Fruit fly (Drosophila melanogaster) whole organism, wandering third instar larva: ENCODE results near the gene PK2-R1.
A peak's percentile ranks its signal among the peaks of the same experiment; 100 is the strongest.

Source experiments
- Abd-B ChIP-seq: fragments of >200 bp; optimal IDR thresholded peaks from 2 replicates; lab custom pipeline; 2017; ENCODE audit warnings: missing biosample characterization, missing genetic modification characterization
- CG9705 ChIP-seq: fragments of 200-800 bp; sonication (Bioruptor generic); optimal IDR thresholded peaks from 2 replicates; lab custom pipeline; 2018; ENCODE audit warnings: missing biosample characterization, mild to moderate bottlenecking, missing genetic modification characterization
- Dfd ChIP-seq: fragments of >200 bp; optimal IDR thresholded peaks from 2 replicates; lab custom pipeline; 2017; ENCODE audit warnings: missing biosample characterization, missing genetic modification characterization
- Dif ChIP-seq: fragments of 200-275, 200-300 bp; sonication (Bioruptor generic); optimal IDR thresholded peaks from 2 replicates; lab custom pipeline; 2018; ENCODE audit warnings: missing biosample characterization, missing genetic modification characterization; ENCODE audit not compliant: partially characterized antibody
- GATAd ChIP-seq: sonication (Bioruptor generic); optimal IDR thresholded peaks from 2 replicates; lab custom pipeline; 2016; ENCODE audit warnings: missing biosample characterization, missing genetic modification characterization
- HLH106 ChIP-seq: fragments of 200-800 bp; optimal IDR thresholded peaks from 3 replicates; lab custom pipeline; 2019; ENCODE audit warnings: missing biosample characterization, mild to moderate bottlenecking, missing genetic modification characterization, moderate library complexity
- Hnf4 ChIP-seq: fragments of 200-800 bp; sonication (Bioruptor generic); optimal IDR thresholded peaks from 2 replicates; lab custom pipeline; 2016; ENCODE audit warnings: missing biosample characterization, mild to moderate bottlenecking, missing genetic modification characterization
- Hr78 ChIP-seq: fragments of >200 bp; optimal IDR thresholded peaks from 2 replicates; lab custom pipeline; 2017; ENCODE audit warnings: missing biosample characterization, missing genetic modification characterization
- Hr83 ChIP-seq: fragments of 200-300 bp; sonication (Bioruptor generic); optimal IDR thresholded peaks from 2 replicates; lab custom pipeline; 2016; ENCODE audit warnings: missing biosample characterization, mild to moderate bottlenecking, missing genetic modification characterization, moderate library complexity; ENCODE audit not compliant: poor library complexity, severe bottlenecking
- Jra ChIP-seq: sonication (Bioruptor generic); optimal IDR thresholded peaks from 2 replicates; lab custom pipeline; 2016; ENCODE audit warnings: missing biosample characterization, missing genetic modification characterization
- Myc ChIP-seq: fragments of >200 bp; optimal IDR thresholded peaks from 2 replicates; lab custom pipeline; 2017
- N ChIP-seq: fragments of >200 bp; optimal IDR thresholded peaks from 2 replicates; lab custom pipeline; 2018; ENCODE audit warnings: missing biosample characterization, missing external identifiers, missing genetic modification characterization
- Rel ChIP-seq, 2 experiments: fragments of 200-800 bp; sonication (Bioruptor generic) in 1 of 2; optimal IDR thresholded peaks; 2 replicates in 1 of 2; 3 replicates in 1 of 2; lab custom pipeline; 2016 to 2019; ENCODE audit warnings: mild to moderate bottlenecking in 2 of 2, missing biosample characterization in 2 of 2, missing genetic modification characterization in 2 of 2, moderate library complexity in 1 of 2
- Sp1 ChIP-seq: fragments of 200-800 bp; sonication (Bioruptor generic); optimal IDR thresholded peaks from 3 replicates; lab custom pipeline; 2019; ENCODE audit warnings: missing biosample characterization, mild to moderate bottlenecking, missing genetic modification characterization, moderate library complexity
- br ChIP-seq: fragments of 200-800 bp; sonication (Bioruptor generic); optimal IDR thresholded peaks from 2 replicates; lab custom pipeline; 2016; ENCODE audit warnings: missing biosample characterization, missing genetic modification characterization
- brk ChIP-seq: fragments of 200-800 bp; sonication (Bioruptor generic); optimal IDR thresholded peaks from 2 replicates; lab custom pipeline; 2016; ENCODE audit warnings: missing biosample characterization, mild to moderate bottlenecking, missing genetic modification characterization
- dsf ChIP-seq: sonication (Bioruptor generic); optimal IDR thresholded peaks from 2 replicates; lab custom pipeline; 2016; ENCODE audit warnings: missing biosample characterization, missing genetic modification characterization, borderline replicate concordance
- ey ChIP-seq: fragments of 200-800 bp; sonication (Bioruptor generic); optimal IDR thresholded peaks from 2 replicates; lab custom pipeline; 2016; ENCODE audit warnings: missing biosample characterization, missing genetic modification characterization
- foxo ChIP-seq, 2 experiments: fragments of 200-800 bp; sonication (Bioruptor generic); optimal IDR thresholded peaks; 2 replicates in 1 of 2; 3 replicates in 1 of 2; lab custom pipeline; 2016 to 2017; ENCODE audit warnings: missing biosample characterization in 2 of 2, missing genetic modification characterization in 2 of 2
- fru ChIP-seq: fragments of 200-800 bp; sonication (Bioruptor generic); optimal IDR thresholded peaks from 3 replicates; lab custom pipeline; 2016; ENCODE audit warnings: missing biosample characterization, mild to moderate bottlenecking, missing genetic modification characterization
- h ChIP-seq: fragments of 200-800 bp; sonication (Bioruptor generic); optimal IDR thresholded peaks from 3 replicates; lab custom pipeline; 2016; ENCODE audit warnings: missing biosample characterization, mild to moderate bottlenecking, missing genetic modification characterization
- lola ChIP-seq: fragments of >200 bp; optimal IDR thresholded peaks from 2 replicates; lab custom pipeline; 2017; ENCODE audit warnings: missing biosample characterization, missing genetic modification characterization
- pan ChIP-seq: fragments of >200 bp; optimal IDR thresholded peaks from 2 replicates; lab custom pipeline; 2017
- psq ChIP-seq: fragments of 200-800 bp; sonication (Bioruptor generic); optimal IDR thresholded peaks from 3 replicates; lab custom pipeline; 2017; ENCODE audit warnings: missing biosample characterization, mild to moderate bottlenecking, missing genetic modification characterization, moderate library complexity
- rgr ChIP-seq: fragments of 200-800 bp; sonication (Bioruptor generic); optimal IDR thresholded peaks from 3 replicates; lab custom pipeline; 2016; ENCODE audit warnings: missing biosample characterization, mild to moderate bottlenecking, missing genetic modification characterization
- sv ChIP-seq: fragments of 200-800 bp; sonication (Bioruptor generic); optimal IDR thresholded peaks from 3 replicates; lab custom pipeline; 2016; ENCODE audit warnings: missing biosample characterization, missing genetic modification characterization
- tai ChIP-seq: sonication (Bioruptor generic); optimal IDR thresholded peaks from 2 replicates; lab custom pipeline; 2016; ENCODE audit warnings: missing biosample characterization, missing genetic modification characterization
- usp ChIP-seq: fragments of >200 bp; optimal IDR thresholded peaks from 2 replicates; lab custom pipeline; 2017; ENCODE audit warnings: missing biosample characterization, missing genetic modification characterization
- woc ChIP-seq: sonication (Bioruptor generic); optimal IDR thresholded peaks from 2 replicates; lab custom pipeline; 2016; ENCODE audit warnings: missing biosample characterization, mild to moderate bottlenecking, missing genetic modification characterization

PK2-R1 gene

DNA sequence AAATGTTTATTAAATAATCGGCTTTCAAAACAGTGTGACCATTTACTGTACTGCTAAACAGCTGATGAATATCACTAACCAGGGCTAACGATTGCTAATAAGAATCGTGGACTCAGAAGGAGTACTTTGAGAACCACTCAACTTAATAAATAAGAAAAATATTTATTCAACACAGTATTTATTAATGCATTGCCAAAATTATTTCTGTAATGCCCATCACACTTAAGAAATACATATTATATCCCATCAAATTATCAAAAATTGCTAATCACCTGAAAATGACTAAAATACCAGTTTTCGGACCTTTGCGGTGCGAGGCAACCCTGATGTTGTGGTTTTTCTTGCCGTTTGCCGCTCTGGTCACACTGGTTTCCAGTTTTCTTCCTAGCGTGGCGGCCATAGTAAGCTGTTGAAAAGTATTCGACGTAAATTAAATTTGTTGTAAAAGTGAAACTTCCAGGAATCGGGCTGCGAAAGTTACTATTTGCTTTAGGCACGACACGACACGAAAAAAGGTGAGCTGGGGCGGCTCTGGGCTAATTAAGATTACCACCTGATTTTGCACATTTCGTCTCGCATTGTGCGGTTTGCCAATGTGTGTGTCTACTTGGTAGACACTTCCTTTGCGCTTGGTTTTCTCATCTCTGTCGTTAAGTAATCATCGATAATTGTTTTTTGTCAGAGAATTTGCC, 43.8 kb downstream of the PK2-R1 start, which contains the start of the genes mRpS21 and Droj2:
Gene mRpS21 (minus strand): TSS at position 66 of the 692 bp plus-strand sequence.
Gene Droj2 (plus strand): TSS at position 363 of the 692 bp plus-strand sequence.
- TF ChIP-seq Dif (no peak), Rel (GFP tag; optimal IDR thresholded peaks at IDR 0.05; lab: Kevin White, UChicago) (no peak), Rel (tag; optimal IDR thresholded peaks at IDR 0.05; lab: Kevin White, UChicago) (peak; percentile 59), Sp1 (GFP tag; lab: Kevin White, UChicago) (peak; percentile 64), N (no peak), rgr (GFP tag; lab: Kevin White, UChicago) (peak; percentile 36), CG9705 (GFP tag; lab: Kevin White, UChicago) (peak; percentile 54), foxo (GFP tag; optimal IDR thresholded peaks at IDR 0.05; lab: Kevin White, UChicago) (peak in 1 of 2 experiments; percentile 51), h (GFP tag; lab: Kevin White, UChicago) (peak; percentile 49), ey (GFP tag; lab: Kevin White, UChicago) (peak; percentile 3), fru (GFP tag; lab: Kevin White, UChicago) (peak; percentile 46), GATAd (no peak), Abd-B (no peak), sv (peak; percentile 55), usp (GFP tag; lab: Kevin White, UChicago) (no peak), HLH106 (tag; lab: Kevin White, UChicago) (peak; percentile 73), br (GFP tag; lab: Kevin White, UChicago) (peak; percentile 21), Dfd (no peak), Hr78 (no peak), Myc (lab: Kevin White, UChicago) (peak; percentile 47), brk (GFP tag; lab: Kevin White, UChicago) (peak; percentile 47), Hnf4 (peak; percentile 46), dsf (peak; percentile 33), woc (GFP tag; lab: Kevin White, UChicago) (peak; percentile 60), Jra (GFP tag; lab: Kevin White, UChicago) (peak; percentile 43)

DNA sequence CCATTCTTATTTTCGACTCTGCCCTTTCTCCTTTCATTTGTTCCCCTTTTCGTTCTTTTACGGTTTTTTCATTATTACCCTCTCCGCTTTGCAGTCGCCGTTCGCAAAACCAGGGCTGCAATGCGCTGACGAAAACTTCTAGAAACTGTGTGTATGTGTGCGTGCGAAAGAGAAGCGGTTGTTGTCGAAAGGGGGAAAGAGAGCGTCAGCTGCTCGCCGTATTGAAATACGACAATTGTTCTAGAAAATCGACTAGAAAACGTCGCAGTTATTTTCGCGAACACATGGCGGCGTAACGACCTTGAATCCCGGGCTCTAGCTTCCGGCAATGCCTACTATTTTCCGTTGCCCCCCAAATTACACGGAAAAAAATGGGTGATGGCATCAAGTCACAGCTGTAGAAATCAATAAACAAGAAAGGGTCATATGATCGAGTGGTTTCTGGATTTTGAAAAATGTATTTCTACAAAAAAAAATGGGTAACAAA, 44.6 kb downstream of the PK2-R1 start:
- TF ChIP-seq foxo (GFP tag; optimal IDR thresholded peaks at IDR 0.05; lab: Kevin White, UChicago) (no peak), h (GFP tag; lab: Kevin White, UChicago) (no peak), lola (GFP tag; lab: Kevin White, UChicago) (peak; percentile 56), psq (GFP tag; lab: Kevin White, UChicago) (peak; percentile 99)

DNA sequence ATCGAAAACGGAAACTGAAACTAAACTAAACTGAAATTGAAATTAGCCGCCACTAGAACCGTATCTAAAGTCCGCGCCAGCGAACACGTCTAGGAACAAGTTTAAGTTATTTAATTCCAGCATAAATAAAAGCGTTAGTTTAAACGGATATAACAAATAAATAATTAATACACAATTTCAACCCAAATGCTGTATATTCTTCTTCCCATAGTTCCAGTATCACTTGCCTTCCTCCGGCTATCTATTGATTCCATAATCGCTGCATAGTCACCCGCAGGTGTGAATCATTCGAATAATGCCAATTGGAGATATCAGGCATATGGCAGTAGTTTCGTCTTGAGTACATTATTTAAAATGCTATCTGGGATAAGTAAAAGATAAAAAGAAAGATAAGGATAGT, 47.0 kb downstream of the PK2-R1 start:
- TF ChIP-seq tai (GFP tag; lab: Kevin White, UChicago) = no peak
- TF ChIP-seq brk (GFP tag; lab: Kevin White, UChicago) = no peak
- no peak for TF ChIP-seq dsf
- TF ChIP-seq Dif = no peak
- no peak for TF ChIP-seq Abd-B
- TF ChIP-seq Jra (GFP tag; lab: Kevin White, UChicago) = no peak
- TF ChIP-seq usp (GFP tag; lab: Kevin White, UChicago) = no peak
- no peak for TF ChIP-seq pan (lab: Kevin White, UChicago)
- no peak for TF ChIP-seq CG9705 (GFP tag; lab: Kevin White, UChicago)

DNA sequence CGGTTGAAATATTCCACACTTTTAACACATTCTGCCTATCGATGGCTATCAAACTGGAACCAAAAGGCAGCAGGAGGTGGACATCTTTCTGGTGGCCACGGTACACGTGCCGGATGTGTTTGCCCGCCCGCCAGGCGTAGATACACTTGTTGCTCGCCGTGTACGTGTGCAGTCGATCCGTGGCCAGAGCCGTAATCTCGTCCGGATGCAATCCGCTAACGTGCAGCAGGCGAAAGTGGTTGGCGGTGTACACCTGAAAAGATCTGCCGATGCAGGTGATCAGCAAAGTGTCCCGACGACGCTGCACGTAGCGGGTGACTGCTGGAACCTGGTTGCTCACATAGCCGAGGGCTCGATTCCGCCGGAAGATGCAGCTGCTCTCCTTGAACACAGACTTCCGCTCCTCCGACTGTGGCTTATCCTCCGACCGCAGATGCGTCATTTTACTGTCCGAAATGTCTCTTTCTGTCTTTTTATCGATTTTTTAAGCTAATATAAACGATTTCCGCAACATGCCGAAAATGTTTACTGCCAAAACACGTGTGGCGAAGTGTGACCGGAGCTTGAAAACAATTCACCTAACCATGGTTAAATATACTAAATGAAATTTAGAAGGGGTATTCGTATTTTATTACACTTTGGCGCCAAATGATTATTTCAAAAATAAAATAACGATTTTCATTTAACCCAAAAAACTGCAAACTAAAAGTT, 50.2 kb downstream of the PK2-R1 start, which contains the start of gene CG9799:
Gene CG9799 (minus strand): TSS at position 550 of the 711 bp plus-strand sequence.
- TF ChIP-seq Myc (lab: Kevin White, UChicago) (peak; percentile 14), Hr83 (no peak)
- TF ChIP-seq, all 38 proteins: peak for 1

DNA sequence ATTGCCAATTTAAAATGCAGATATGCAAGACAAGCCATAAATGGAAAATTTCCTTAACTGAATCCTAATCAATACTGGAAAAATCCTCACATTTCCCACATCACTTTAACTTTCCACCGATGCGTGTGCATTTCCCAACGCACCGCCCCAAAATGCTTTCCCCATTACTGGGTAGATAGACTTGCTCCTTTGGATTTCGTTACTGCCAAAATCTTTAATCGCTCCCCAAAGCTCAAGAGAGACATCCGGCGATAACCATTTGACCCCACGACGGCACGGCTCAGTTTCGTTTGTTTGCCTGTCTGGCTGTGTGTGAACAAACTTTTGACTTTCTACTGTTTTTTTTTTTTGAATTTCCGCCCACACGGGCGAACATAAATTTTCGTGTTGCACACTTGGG, 52.4 kb downstream of the PK2-R1 start:
- TF ChIP-seq Hr78 (no peak), fru (GFP tag; lab: Kevin White, UChicago) (peak; percentile 18), Rel (GFP tag; optimal IDR thresholded peaks at IDR 0.05; lab: Kevin White, UChicago) (no peak), Rel (tag; optimal IDR thresholded peaks at IDR 0.05; lab: Kevin White, UChicago) (no peak)
